Worm (Caenorhabditis elegans): ENCODE measurements around the gene ztf-13.

ztf-13 gene

ce11 chrX:3116033-3116876 is 14.3 kb upstream of the ztf-13 start, which contains the start of gene mai-1 (continued):
- TF ChIP-seq him-1 (tag; optimal IDR thresholded peaks at IDR 0.05), result no peak
- 0 out of 2 replicates have a peak, but pooled peaks have one; percentile 35 for TF ChIP-seq madf-3 (GFP tag; IDR thresholded peaks at IDR 0.05)
- peak; percentile 61 for TF ChIP-seq ama-1 (optimal IDR thresholded peaks at IDR 0.05)
- TF ChIP-seq ama-1 (GFP tag; optimal IDR thresholded peaks at IDR 0.05), result no peak
- no peak for TF ChIP-seq ceh-91 (GFP tag; IDR thresholded peaks at IDR 0.05)
- TF ChIP-seq egl-44 (GFP tag; IDR thresholded peaks at IDR 0.05), result 0 out of 2 replicates have a peak, but pooled peaks have one; percentile 37
- TF ChIP-seq B0336.3 (GFP tag; IDR thresholded peaks at IDR 0.05), result 0 out of 2 replicates have a peak, but pooled peaks have one; percentile 30
- no peak for TF ChIP-seq ZK185.1 (tag; optimal IDR thresholded peaks at IDR 0.05; ENCODE audit: poor library complexity, severe bottlenecking)
- no peak for TF ChIP-seq Y95B8A.8 (GFP tag; IDR thresholded peaks at IDR 0.05)

ce11 chrX:3115134-3116032 is 13.4 kb upstream of the ztf-13 start:
- TF ChIP-seq lin-26 (GFP tag; IDR thresholded peaks at IDR 0.05), result peak; percentile 35; the same call in 1 of the 2 replicates
- TF ChIP-seq hmg-1.2 (GFP tag; IDR thresholded peaks at IDR 0.05), result peak; percentile 29; the same call in 1 of the 2 replicates
- TF ChIP-seq nfyb-1 (GFP tag; IDR thresholded peaks at IDR 0.05), result no peak; the same call in 1 of the 2 replicates
- TF ChIP-seq C06A6.2 (GFP tag; conservative IDR thresholded peaks at IDR 0.05), result peak; percentile 37; the same call in 1 of the 2 replicates
- TF ChIP-seq ama-1 (optimal IDR thresholded peaks at IDR 0.05), result peak; percentile 83
- TF ChIP-seq ama-1 (GFP tag; optimal IDR thresholded peaks at IDR 0.05), result no peak
- TF ChIP-seq Y56A3A.18 (GFP tag; IDR thresholded peaks at IDR 0.05), result 0 out of 2 replicates have a peak, but pooled peaks have one; percentile 18
- TF ChIP-seq fkh-3 (tag; optimal IDR thresholded peaks at IDR 0.05), result no peak
- TF ChIP-seq mcd-1 (GFP tag; IDR thresholded peaks at IDR 0.05), result peak; percentile 25; the same call in 1 of the 2 replicates
- peak; percentile 48; the same call in 1 of the 2 replicates for TF ChIP-seq cebp-1 (GFP tag; IDR thresholded peaks at IDR 0.05)
- TF ChIP-seq cebp-1 (tag; optimal IDR thresholded peaks at IDR 0.05), result peak; percentile 75
- TF ChIP-seq zfh-2 (GFP tag; conservative IDR thresholded peaks at IDR 0.05), result peak; percentile 59
- TF ChIP-seq Y53G8AR.9 (GFP tag; conservative IDR thresholded peaks at IDR 0.05), result peak; percentile 58
- TF ChIP-seq atf-7 (tag; optimal IDR thresholded peaks at IDR 0.05), result peak; percentile 33
- TF ChIP-seq tlf-1 (GFP tag; optimal IDR thresholded peaks at IDR 0.05), result peak; percentile 22
- TF ChIP-seq dox-1 (GFP tag; IDR thresholded peaks at IDR 0.05), result peak; percentile 27; the same call in 1 of the 2 replicates
- no peak for TF ChIP-seq D2030.7 (GFP tag; IDR thresholded peaks at IDR 0.05)
- TF ChIP-seq lir-1 (GFP tag; conservative IDR thresholded peaks at IDR 0.05), result peak; percentile 26; the same call in 1 of the 2 replicates
- TF ChIP-seq ekl-4 (GFP tag; IDR thresholded peaks at IDR 0.05), result peak; percentile 6; the same call in 1 of the 2 replicates
- peak in 1 of 3 experiments; percentile 6 for TF ChIP-seq lin-35 (GFP tag; optimal IDR thresholded peaks at IDR 0.05)
- TF ChIP-seq madf-6 (GFP tag; IDR thresholded peaks at IDR 0.05), result no peak
- TF ChIP-seq ZK185.1 (tag; optimal IDR thresholded peaks at IDR 0.05; ENCODE audit: poor library complexity, severe bottlenecking), result peak; percentile 19
- TF ChIP-seq let-526 (GFP tag; IDR thresholded peaks at IDR 0.05), result 0 out of 2 replicates have a peak, but pooled peaks have one; percentile 5
- TF ChIP-seq zim-3 (tag; optimal IDR thresholded peaks at IDR 0.05), result peak; percentile 22
- no peak for TF ChIP-seq pbrm-1 (GFP tag; IDR thresholded peaks at IDR 0.05)
- TF ChIP-seq K12H6.12 (tag; optimal IDR thresholded peaks at IDR 0.05), result no peak
- TF ChIP-seq nhr-80 (tag; optimal IDR thresholded peaks at IDR 0.05), result peak; percentile 23
